Fruit fly (Drosophila melanogaster): ENCODE data around the gene Aven.
A peak's percentile ranks its signal among the peaks of the same experiment; 100 is the strongest.

The Aven gene

DNA sequence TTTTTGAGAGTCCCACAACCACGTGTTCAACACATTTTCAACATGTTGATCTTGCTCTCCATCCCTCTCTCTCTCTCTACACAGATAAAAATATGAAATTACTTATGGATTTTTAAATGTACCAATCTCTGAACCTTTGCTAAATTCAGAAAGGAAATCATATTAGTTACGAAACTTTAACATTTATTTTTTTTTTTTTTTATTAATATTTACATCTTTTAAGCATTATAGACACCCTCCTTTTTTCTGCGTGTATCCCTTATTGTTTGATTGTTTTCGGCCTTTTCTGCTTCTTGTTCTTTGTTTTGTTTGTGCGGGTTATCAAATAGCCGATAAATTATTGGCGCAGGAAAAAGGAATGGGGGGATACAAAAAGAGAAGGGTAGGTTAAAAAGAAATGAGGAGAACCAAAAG, 37.0 kb upstream of the Aven start (continued):
- TF ChIP-seq CG10631 (GFP tag; optimal IDR thresholded peaks at IDR 0.05) (peak; percentile 91), CG7368 (GFP tag; optimal IDR thresholded peaks at IDR 0.05) (peak; percentile 69), CG31627 (GFP tag; optimal IDR thresholded peaks at IDR 0.05) (peak; percentile 84), CG8632 (GFP tag; optimal IDR thresholded peaks at IDR 0.05) (peak; percentile 93), CG34406 (GFP tag; optimal IDR thresholded peaks at IDR 0.05) (peak; percentile 93), CG11762 (GFP tag; optimal IDR thresholded peaks at IDR 0.05; ENCODE audit: insufficient read depth) (peak; percentile 61), Sox102F (GFP tag; optimal IDR thresholded peaks at IDR 0.05) (peak; percentile 90), spab (GFP tag; optimal IDR thresholded peaks at IDR 0.05) (peak; percentile 76), CG6276 (GFP tag; optimal IDR thresholded peaks at IDR 0.05) (peak; percentile 46), CG32006 (GFP tag; optimal IDR thresholded peaks at IDR 0.05) (peak; percentile 72), lz (GFP tag; optimal IDR thresholded peaks at IDR 0.05) (peak; percentile 87), net (GFP tag; optimal IDR thresholded peaks at IDR 0.05) (peak; percentile 74), CG6163 (GFP tag; IDR thresholded peaks at IDR 0.05) (peak; percentile 87), dac (GFP tag; optimal IDR thresholded peaks at IDR 0.05) (no peak), Ets96B (tag; optimal IDR thresholded peaks at IDR 0.05) (peak; percentile 87), eg (GFP tag; IDR thresholded peaks at IDR 0.05) (peak; percentile 87), CG6808 (GFP tag; optimal IDR thresholded peaks at IDR 0.05) (peak; percentile 70), fd85E (GFP tag; optimal IDR thresholded peaks at IDR 0.05) (peak; percentile 39), Eip75B (GFP tag; optimal IDR thresholded peaks at IDR 0.05) (peak; percentile 83), vri (GFP tag; optimal IDR thresholded peaks at IDR 0.05) (peak; percentile 81), Lpt (GFP tag; optimal IDR thresholded peaks at IDR 0.05) (peak; percentile 73), dsx (GFP tag; optimal IDR thresholded peaks at IDR 0.05; ENCODE audit: poor library complexity, severe bottlenecking) (peak; percentile 89), Blimp-1 (GFP tag; optimal IDR thresholded peaks at IDR 0.05) (peak; percentile 76), CG11902 (GFP tag; optimal IDR thresholded peaks at IDR 0.05) (peak; percentile 68), topi (GFP tag; optimal IDR thresholded peaks at IDR 0.05) (peak; percentile 93), CG4318 (GFP tag; optimal IDR thresholded peaks at IDR 0.05) (peak; percentile 8)

DNA sequence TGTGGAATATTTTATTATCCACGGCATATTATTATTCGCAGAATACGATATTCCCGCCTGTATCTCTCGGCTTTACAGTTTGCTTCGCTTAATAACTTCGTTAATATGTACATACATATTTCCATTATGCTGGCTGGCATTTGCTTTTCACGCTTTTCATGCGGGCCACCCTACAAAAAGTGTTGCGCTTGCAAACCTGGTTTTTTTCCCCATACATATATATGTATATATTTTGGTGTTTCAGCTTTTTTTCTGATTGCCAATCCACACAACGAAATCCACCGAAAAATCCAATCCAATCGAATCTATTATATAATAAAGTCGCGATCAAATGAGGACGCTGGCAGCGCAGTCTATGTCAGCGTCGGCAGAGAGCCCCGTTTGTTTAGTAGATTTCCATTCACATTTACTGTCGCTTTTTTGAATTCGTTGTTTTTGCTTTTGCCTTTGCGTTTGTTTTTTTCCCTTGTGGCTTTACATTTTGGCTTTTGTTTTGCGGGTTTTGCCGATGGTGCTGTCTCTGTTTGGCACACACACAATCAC, 36.4 kb upstream of the Aven start:
- peak; percentile 24 for TF ChIP-seq net (GFP tag; optimal IDR thresholded peaks at IDR 0.05)
- TF ChIP-seq CG6808 (GFP tag; optimal IDR thresholded peaks at IDR 0.05), result no peak

DNA sequence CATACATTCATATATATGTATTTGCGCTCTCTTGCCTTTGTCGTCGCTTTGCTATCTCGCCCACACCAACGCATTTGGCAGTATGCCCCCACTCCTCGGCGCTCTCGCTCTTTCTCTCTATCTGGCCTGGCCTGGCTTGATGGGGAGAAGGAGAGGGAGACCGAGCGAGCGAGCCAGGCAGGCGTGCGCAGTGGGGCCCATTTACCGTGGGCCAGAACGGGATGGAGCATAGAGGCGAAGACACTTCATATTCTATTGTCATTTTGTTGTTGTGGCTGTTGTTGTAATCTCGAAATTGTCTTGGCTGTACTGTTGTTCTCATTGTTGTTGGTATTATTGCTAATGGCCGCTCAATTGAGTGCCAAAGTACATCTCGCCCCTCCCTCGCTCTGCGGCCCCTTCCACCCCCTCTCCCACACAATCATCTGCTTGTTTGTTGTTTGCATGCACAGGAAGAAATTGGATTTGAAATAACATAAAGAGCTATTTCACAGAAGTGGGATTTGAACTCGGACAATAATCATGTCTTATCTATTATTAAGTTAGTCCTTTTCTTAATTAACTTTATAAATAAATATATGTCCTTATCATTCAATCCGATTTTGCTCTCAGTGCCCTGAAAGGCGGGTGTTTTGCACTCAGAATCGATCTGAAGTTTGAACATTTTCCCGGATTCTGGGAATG, 35.8 kb upstream of the Aven start:
- TF ChIP-seq CG1621 (tag; optimal IDR thresholded peaks at IDR 0.05), result peak; percentile 85
- TF ChIP-seq CG7368 (GFP tag; optimal IDR thresholded peaks at IDR 0.05), result peak; percentile 81
- peak; percentile 73 for TF ChIP-seq CG11902 (GFP tag; optimal IDR thresholded peaks at IDR 0.05)
- peak; percentile 74 for TF ChIP-seq dsx (GFP tag; optimal IDR thresholded peaks at IDR 0.05; ENCODE audit: poor library complexity, severe bottlenecking)
- TF ChIP-seq CG4318 (GFP tag; optimal IDR thresholded peaks at IDR 0.05), result peak; percentile 83
- TF ChIP-seq Smox (GFP tag; optimal IDR thresholded peaks at IDR 0.05), result peak; percentile 81
- TF ChIP-seq CG31627 (GFP tag; optimal IDR thresholded peaks at IDR 0.05), result peak; percentile 80
- peak; percentile 4 for TF ChIP-seq fd85E (GFP tag; optimal IDR thresholded peaks at IDR 0.05)
- peak; percentile 88 for TF ChIP-seq esn (GFP tag; optimal IDR thresholded peaks at IDR 0.05)
- TF ChIP-seq Hr4 (GFP tag; optimal IDR thresholded peaks at IDR 0.05), result peak; percentile 74
- TF ChIP-seq CG8119 (GFP tag; IDR thresholded peaks at IDR 0.05), result peak; percentile 93
- peak; percentile 82 for TF ChIP-seq spab (GFP tag; optimal IDR thresholded peaks at IDR 0.05)
- peak; percentile 77 for TF ChIP-seq dac (GFP tag; optimal IDR thresholded peaks at IDR 0.05)
- TF ChIP-seq CG10631 (GFP tag; optimal IDR thresholded peaks at IDR 0.05), result peak; percentile 93
- TF ChIP-seq CG6163 (GFP tag; IDR thresholded peaks at IDR 0.05), result peak; percentile 94
- peak; percentile 23 for TF ChIP-seq Eip93F (GFP tag; optimal IDR thresholded peaks at IDR 0.05)
- peak; percentile 87 for TF ChIP-seq svp (GFP tag)
- peak; percentile 63 for TF ChIP-seq Sox14 (GFP tag; optimal IDR thresholded peaks at IDR 0.05)
- TF ChIP-seq CG8632 (GFP tag; optimal IDR thresholded peaks at IDR 0.05), result peak; percentile 86
- TF ChIP-seq CG6276 (GFP tag; optimal IDR thresholded peaks at IDR 0.05), result peak; percentile 86
- peak; percentile 74 for TF ChIP-seq CG16779 (tag; optimal IDR thresholded peaks at IDR 0.05)
- TF ChIP-seq CG8319 (GFP tag; optimal IDR thresholded peaks at IDR 0.05), result peak; percentile 63
- TF ChIP-seq net (GFP tag; optimal IDR thresholded peaks at IDR 0.05), result peak; percentile 93
- TF ChIP-seq CG34406 (GFP tag; optimal IDR thresholded peaks at IDR 0.05), result peak; percentile 83
- peak; percentile 89 for TF ChIP-seq Lpt (GFP tag; optimal IDR thresholded peaks at IDR 0.05)
- TF ChIP-seq CG11762 (GFP tag; optimal IDR thresholded peaks at IDR 0.05; ENCODE audit: insufficient read depth), result peak; percentile 78
- peak; percentile 95 for TF ChIP-seq Gug (GFP tag; IDR thresholded peaks at IDR 0.05)
- peak; percentile 89 for TF ChIP-seq topi (GFP tag; optimal IDR thresholded peaks at IDR 0.05)
- TF ChIP-seq CG6854 (GFP tag; optimal IDR thresholded peaks at IDR 0.05), result peak; percentile 36
- peak; percentile 88 for TF ChIP-seq Ets96B (tag; optimal IDR thresholded peaks at IDR 0.05)
- TF ChIP-seq Eip78C (GFP tag), result peak; percentile 94
- peak; percentile 78 for TF ChIP-seq Hr39 (GFP tag; optimal IDR thresholded peaks at IDR 0.05)
- peak; percentile 89 for TF ChIP-seq acj6 (GFP tag; optimal IDR thresholded peaks at IDR 0.05)
- TF ChIP-seq CG9139 (GFP tag; optimal IDR thresholded peaks at IDR 0.05), result peak; percentile 61
- peak; percentile 84 for TF ChIP-seq pdm3 (GFP tag; optimal IDR thresholded peaks at IDR 0.05)

Measured in whole organism, prepupa.